Fruit fly (Drosophila melanogaster) whole organism, embryonic: ENCODE results near the gene RpS28b.

Source experiments
- Adf1 ChIP-seq: fragments of 200-800 bp; sonication (Bioruptor generic); IDR thresholded peaks from 2 replicates; pipeline ENCODE4 v1.3.6; 2022; ENCODE audit warnings: missing biosample characterization, missing genetic modification characterization
- Atf6 ChIP-seq: fragments of 200-800 bp; sonication (Bioruptor generic); IDR thresholded peaks from 2 replicates; pipeline ENCODE4 v1.3.6; 2022; ENCODE audit warnings: missing biosample characterization, missing genetic modification characterization
- Awh ChIP-seq: fragments of 200-800 bp; sonication (Bioruptor generic); IDR thresholded peaks from 2 replicates; pipeline ENCODE4, ENCODE4 v1.3.6; 2022; ENCODE audit warnings: missing biosample characterization, missing genetic modification characterization
- B-H1 ChIP-seq: fragments of 200-800 bp; sonication (Bioruptor generic); IDR thresholded peaks from 3 replicates; pipeline ENCODE4 v1.3.6; 2022; ENCODE audit warnings: missing biosample characterization, missing genetic modification characterization
- CG10543 ChIP-seq: fragments of 200-800 bp; sonication (Bioruptor generic); optimal IDR thresholded peaks from 3 replicates; lab custom pipeline; 2017; ENCODE audit warnings: missing biosample characterization, mild to moderate bottlenecking, missing genetic modification characterization, moderate library complexity
- CG13775 ChIP-seq: fragments of 200-800 bp; sonication (Bioruptor generic); optimal IDR thresholded peaks from 3 replicates; lab custom pipeline; 2017; ENCODE audit warnings: missing biosample characterization, mild to moderate bottlenecking, missing genetic modification characterization
- CG13894 ChIP-seq: fragments of 200-800 bp; sonication (Bioruptor generic); optimal IDR thresholded peaks from 3 replicates; lab custom pipeline; 2018; ENCODE audit warnings: missing biosample characterization, mild to moderate bottlenecking, missing genetic modification characterization, moderate library complexity
- CG14667 ChIP-seq: fragments of 200-800 bp; sonication (Bioruptor generic); IDR thresholded peaks from 2 replicates; pipeline ENCODE4 v1.3.6; 2022; ENCODE audit warnings: missing biosample characterization, missing genetic modification characterization
- CG15479 ChIP-seq: fragments of 200-800 bp; sonication (Bioruptor generic); optimal IDR thresholded peaks from 3 replicates; lab custom pipeline; 2019; ENCODE audit warnings: missing biosample characterization, mild to moderate bottlenecking, missing genetic modification characterization, moderate library complexity
- CG17328 ChIP-seq: fragments of 200-800 bp; sonication (Bioruptor generic); IDR thresholded peaks from 2 replicates; pipeline ENCODE4 v1.3.6; 2022; ENCODE audit warnings: missing biosample characterization, missing genetic modification characterization
- CG17385 ChIP-seq: fragments of 200-800 bp; sonication (Bioruptor generic); optimal IDR thresholded peaks from 3 replicates; lab custom pipeline; 2018; ENCODE audit warnings: missing biosample characterization, mild to moderate bottlenecking, missing genetic modification characterization
- CG18011 ChIP-seq: fragments of 200-800 bp; sonication (Bioruptor generic); optimal IDR thresholded peaks from 2 replicates; lab custom pipeline; 2017; ENCODE audit warnings: missing biosample characterization, missing genetic modification characterization, mild to moderate bottlenecking, moderate library complexity, missing genotype
- CG18599 ChIP-seq: fragments of 200-800 bp; sonication (Bioruptor generic); optimal IDR thresholded peaks from 3 replicates; lab custom pipeline; 2017; ENCODE audit warnings: missing biosample characterization, missing genetic modification characterization, mild to moderate bottlenecking, moderate library complexity, missing genetic modification reagents
- CG32772 ChIP-seq: fragments of 200-800 bp; sonication (Bioruptor generic); IDR thresholded peaks from 2 replicates; pipeline ENCODE4 v1.3.6; 2022; ENCODE audit warnings: missing biosample characterization, missing genetic modification characterization
- CG4854 ChIP-seq: fragments of 200-800 bp; sonication (Bioruptor generic); optimal IDR thresholded peaks from 2 replicates; lab custom pipeline; 2016; ENCODE audit warnings: missing biosample characterization, missing genetic modification characterization, inconsistent platforms
- CG8089 ChIP-seq: fragments of 200-800 bp; sonication (Bioruptor generic); optimal IDR thresholded peaks from 3 replicates; lab custom pipeline; 2016; ENCODE audit warnings: missing biosample characterization, missing genetic modification characterization
- CG8290 ChIP-seq, 3 experiments: fragments of 200-800 bp; sonication (Bioruptor generic); optimal IDR thresholded peaks; 2 replicates each; lab custom pipeline; 2016 to 2019; ENCODE audit warnings: missing biosample characterization in 3 of 3, missing genetic modification characterization in 3 of 3, mild to moderate bottlenecking in 2 of 3, moderate library complexity in 1 of 3
- CG8478 ChIP-seq: fragments of >200 bp; optimal IDR thresholded peaks from 2 replicates; lab custom pipeline; 2018
- CkIIα-i1 ChIP-seq: fragments of 200-800 bp; sonication (Bioruptor generic); IDR thresholded peaks from 2 replicates; pipeline ENCODE4 v1.3.6; 2022; ENCODE audit warnings: missing biosample characterization, missing genetic modification characterization
- Doc2 ChIP-seq: fragments of 200-800 bp; sonication (Bioruptor generic); IDR thresholded peaks from 2 replicates; pipeline ENCODE4 v1.3.6; 2022; ENCODE audit warnings: missing biosample characterization, missing genetic modification characterization
- Eip74EF ChIP-seq, 2 experiments: fragments of 200-800 bp in 1 of 2; fragments of >200 bp in 1 of 2; sonication (Bioruptor generic) in 1 of 2; optimal IDR thresholded peaks; 2 replicates each; lab custom pipeline; 2017 to 2019; ENCODE audit warnings: missing biosample characterization in 2 of 2, missing genetic modification characterization in 2 of 2, mild to moderate bottlenecking in 1 of 2, moderate library complexity in 1 of 2
- GATAe ChIP-seq: fragments of 200-800 bp; sonication (Bioruptor generic); conservative IDR thresholded peaks from 2 replicates; pipeline ENCODE4 v1.3.6; 2022; ENCODE audit warnings: missing biosample characterization, missing genetic modification characterization
- Gug ChIP-seq: fragments of 200-800 bp; sonication (Bioruptor generic); IDR thresholded peaks from 4 replicates; pipeline ENCODE4 v1.3.6; 2022; ENCODE audit warnings: missing biosample characterization, missing genetic modification characterization
- Hr3 ChIP-seq: fragments of 200-800 bp; sonication (Bioruptor generic); optimal IDR thresholded peaks from 3 replicates; lab custom pipeline; 2016; ENCODE audit warnings: missing biosample characterization, missing genetic modification characterization
- Jarid2 ChIP-seq: fragments of 200-800 bp; sonication (Bioruptor generic); optimal IDR thresholded peaks from 3 replicates; lab custom pipeline; 2017; ENCODE audit warnings: mild to moderate bottlenecking, missing biosample characterization, missing genetic modification reagents, missing genetic modification characterization
- Lpt ChIP-seq: fragments of >200 bp; optimal IDR thresholded peaks from 2 replicates; lab custom pipeline; 2018; ENCODE audit warnings: missing biosample characterization, missing genetic modification characterization
- NFAT ChIP-seq: fragments of 200-800 bp; sonication (Bioruptor generic); IDR thresholded peaks from 2 replicates; pipeline ENCODE4 v1.3.6; 2022; ENCODE audit warnings: missing biosample characterization, missing genetic modification characterization
- Pdp1 ChIP-seq, 2 experiments: fragments of 200-800 bp; sonication (Bioruptor generic); optimal IDR thresholded peaks; 3 replicates each; lab custom pipeline; 2016; ENCODE audit warnings: missing biosample characterization in 2 of 2, missing genetic modification characterization in 2 of 2, mild to moderate bottlenecking in 1 of 2, moderate library complexity in 1 of 2
- Sry-δ ChIP-seq: fragments of 200-800 bp; sonication (Bioruptor generic); optimal IDR thresholded peaks from 2 replicates; lab custom pipeline; 2016; ENCODE audit warnings: missing biosample characterization, missing genetic modification characterization
- ash1 ChIP-seq: fragments of 200-800 bp; sonication (Bioruptor generic); optimal IDR thresholded peaks from 2 replicates; lab custom pipeline; 2018; ENCODE audit warnings: missing biosample characterization, mild to moderate bottlenecking, missing genetic modification characterization
- chinmo ChIP-seq: fragments of 200-800 bp; sonication (Bioruptor generic); IDR thresholded peaks from 4 replicates; pipeline ENCODE4 v1.3.6; 2022; ENCODE audit warnings: missing biosample characterization, missing genetic modification characterization; ENCODE audit not compliant: partially characterized antibody
- crol ChIP-seq: fragments of 200-800 bp; sonication (Bioruptor generic); IDR thresholded peaks from 2 replicates; pipeline ENCODE4 v1.3.6; 2022; ENCODE audit warnings: missing biosample characterization, missing genetic modification characterization
- disco-r ChIP-seq: fragments of 200-800 bp; sonication (Bioruptor generic); optimal IDR thresholded peaks from 2 replicates; lab custom pipeline; 2016; ENCODE audit warnings: missing biosample characterization, missing genetic modification characterization
- exex ChIP-seq: fragments of 200-800 bp; sonication (Bioruptor generic); optimal IDR thresholded peaks from 4 replicates; lab custom pipeline; 2018; ENCODE audit warnings: missing biosample characterization, mild to moderate bottlenecking, missing genetic modification characterization, moderate library complexity
- fru ChIP-seq: fragments of >200 bp; optimal IDR thresholded peaks from 2 replicates; lab custom pipeline; 2017
- grau ChIP-seq: fragments of 200-800 bp; optimal IDR thresholded peaks from 3 replicates; lab custom pipeline; 2019; ENCODE audit warnings: missing biosample characterization, mild to moderate bottlenecking, missing genetic modification characterization, moderate library complexity
- lab ChIP-seq: fragments of 200-800 bp; sonication (Bioruptor generic); optimal IDR thresholded peaks from 3 replicates; lab custom pipeline; 2017; ENCODE audit warnings: missing biosample characterization, missing genetic modification characterization, mild to moderate bottlenecking, moderate library complexity, missing genetic modification reagents
- mirr ChIP-seq: fragments of 200-800 bp; sonication (Bioruptor generic); optimal IDR thresholded peaks from 3 replicates; lab custom pipeline; 2018; ENCODE audit warnings: missing biosample characterization, mild to moderate bottlenecking, missing genetic modification characterization
- onecut ChIP-seq: fragments of 200-800 bp; sonication (Bioruptor generic); IDR thresholded peaks from 2 replicates; pipeline ENCODE4 v1.3.6; 2022; ENCODE audit warnings: missing biosample characterization, missing genetic modification characterization
- p53 ChIP-seq: fragments of 200-800 bp; sonication (Bioruptor generic); optimal IDR thresholded peaks from 2 replicates; lab custom pipeline; 2016; ENCODE audit warnings: missing biosample characterization, missing genetic modification characterization
- pb ChIP-seq: fragments of 200-800 bp; sonication (Bioruptor generic); optimal IDR thresholded peaks from 3 replicates; lab custom pipeline; 2016; ENCODE audit warnings: missing biosample characterization, missing genetic modification characterization
- pita ChIP-seq: fragments of 200-800 bp; sonication (Bioruptor generic); optimal IDR thresholded peaks from 2 replicates; lab custom pipeline; 2017; ENCODE audit warnings: missing biosample characterization, mild to moderate bottlenecking, missing genetic modification characterization
- repo ChIP-seq: fragments of 200-800 bp; sonication (Bioruptor generic); optimal IDR thresholded peaks from 2 replicates; lab custom pipeline; 2016; ENCODE audit warnings: missing biosample characterization, missing genetic modification characterization
- vfl ChIP-seq: fragments of 200-800 bp; sonication (Bioruptor generic); optimal IDR thresholded peaks from 2 replicates; lab custom pipeline; 2016; ENCODE audit warnings: missing biosample characterization, missing genetic modification characterization
- wek ChIP-seq: fragments of 200-800 bp; sonication (Bioruptor generic); optimal IDR thresholded peaks from 3 replicates; lab custom pipeline; 2018; ENCODE audit warnings: missing biosample characterization, mild to moderate bottlenecking, missing genetic modification characterization, moderate library complexity
- z ChIP-seq: fragments of 200-800 bp; sonication (Bioruptor generic); IDR thresholded peaks from 3 replicates; pipeline ENCODE4 v1.3.6; 2022; ENCODE audit warnings: missing biosample characterization, missing genetic modification characterization
- zen ChIP-seq: fragments of 200-800 bp; sonication (Bioruptor generic); optimal IDR thresholded peaks from 3 replicates; lab custom pipeline; 2018; ENCODE audit warnings: missing biosample characterization, mild to moderate bottlenecking, missing genetic modification characterization, moderate library complexity

The RpS28b gene

DNA sequence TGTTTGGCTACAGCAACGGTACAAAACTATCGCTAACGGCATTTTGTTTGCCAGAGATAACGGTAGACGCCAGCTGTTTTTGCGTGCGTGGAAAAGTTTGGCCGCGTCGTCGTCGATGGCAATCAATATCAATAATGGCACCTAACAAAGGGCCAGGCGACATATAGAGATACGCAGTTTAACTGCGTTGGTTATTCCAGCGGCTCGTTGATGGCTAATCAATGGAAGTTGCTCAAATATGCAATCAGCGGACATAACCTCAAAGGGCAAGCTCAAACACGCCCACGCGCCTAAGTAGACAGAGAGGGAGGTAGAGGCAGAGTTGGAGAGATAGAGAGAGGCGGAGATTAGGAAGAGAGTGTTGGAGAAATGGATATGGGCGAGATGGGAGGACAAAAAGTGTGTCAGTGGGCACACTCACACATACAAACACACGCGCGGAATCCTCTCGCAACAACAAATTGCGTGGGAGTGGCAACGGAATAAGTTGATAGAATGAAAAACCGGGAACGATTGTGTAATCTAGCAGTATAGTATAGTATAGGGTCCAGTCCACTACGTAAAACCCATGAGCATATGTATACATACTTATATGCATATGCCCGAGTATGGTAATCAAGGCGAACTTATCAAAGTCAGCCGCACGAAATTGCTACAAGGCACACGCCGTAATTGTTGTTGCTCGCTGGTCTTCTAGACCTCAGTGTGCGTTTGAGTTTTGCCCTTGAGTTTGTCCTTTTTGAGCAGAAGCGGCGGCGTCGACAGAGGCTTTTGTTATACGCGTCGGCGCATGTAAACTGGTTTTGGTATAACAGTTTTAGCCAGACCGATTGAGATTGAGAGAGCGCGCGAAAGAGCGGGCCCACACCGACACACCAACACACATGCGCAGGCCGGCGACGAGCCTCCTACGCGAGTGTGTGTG is 45.0 kb downstream of the RpS28b start (continued):
- TF ChIP-seq lab (GFP tag; lab: Kevin White, UChicago) (peak; percentile 18), z (GFP tag; lab: Robert Waterston, UW) (peak; percentile 47; the same call in 1 of the 3 replicates), CG17385 (no peak), exex (tag; lab: Kevin White, UChicago) (peak; percentile 63), Jarid2 (GFP tag; lab: Kevin White, UChicago) (no peak), crol (GFP tag; lab: Robert Waterston, UW) (peak; percentile 63), grau (tag; lab: Kevin White, UChicago) (no peak), pb (GFP tag; lab: Kevin White, UChicago) (no peak), Eip74EF (GFP tag; optimal IDR thresholded peaks at IDR 0.05; lab: Kevin White, UChicago) (no peak), wek (GFP tag; lab: Kevin White, UChicago) (no peak), Pdp1 (GFP tag; optimal IDR thresholded peaks at IDR 0.05; lab: Kevin White, UChicago) (peak in 1 of 2 experiments; percentile 81), CG14667 (GFP tag; lab: Robert Waterston, UW) (no peak), CG17328 (GFP tag; lab: Robert Waterston, UW) (no peak), CG15479 (GFP tag; lab: Kevin White, UChicago) (peak; percentile 70), CG18599 (GFP tag; lab: Kevin White, UChicago) (peak; percentile 39), Doc2 (GFP tag; lab: Robert Waterston, UW) (no peak), repo (GFP tag; lab: Kevin White, UChicago) (no peak), CG32772 (GFP tag; lab: Robert Waterston, UW) (no peak), CG10543 (GFP tag; lab: Kevin White, UChicago) (peak; percentile 14), CG13894 (tag; lab: Kevin White, UChicago) (peak; percentile 76), GATAe (0 out of 2 replicates have a peak, but pooled peaks have one; percentile 16), vfl (GFP tag; lab: Kevin White, UChicago) (no peak), ash1 (no peak), chinmo (GFP tag; lab: Robert Waterston, UW) (0 out of 4 replicates have a peak, but pooled peaks have one; percentile 53), CkIIα-i1 (GFP tag; lab: Robert Waterston, UW) (no peak), Adf1 (GFP tag; lab: Robert Waterston, UW) (peak; percentile 78; the same call in 1 of the 2 replicates), onecut (GFP tag; lab: Robert Waterston, UW) (peak; percentile 45), CG4854 (GFP tag; lab: Kevin White, UChicago) (no peak), Sry-δ (GFP tag; lab: Kevin White, UChicago) (no peak), Atf6 (GFP tag; lab: Robert Waterston, UW) (0 out of 2 replicates have a peak, but pooled peaks have one; percentile 9), mirr (peak; percentile 40), p53 (GFP tag; lab: Kevin White, UChicago) (peak; percentile 44), Awh (peak; percentile 52), CG8089 (GFP tag; lab: Kevin White, UChicago) (no peak)

DNA sequence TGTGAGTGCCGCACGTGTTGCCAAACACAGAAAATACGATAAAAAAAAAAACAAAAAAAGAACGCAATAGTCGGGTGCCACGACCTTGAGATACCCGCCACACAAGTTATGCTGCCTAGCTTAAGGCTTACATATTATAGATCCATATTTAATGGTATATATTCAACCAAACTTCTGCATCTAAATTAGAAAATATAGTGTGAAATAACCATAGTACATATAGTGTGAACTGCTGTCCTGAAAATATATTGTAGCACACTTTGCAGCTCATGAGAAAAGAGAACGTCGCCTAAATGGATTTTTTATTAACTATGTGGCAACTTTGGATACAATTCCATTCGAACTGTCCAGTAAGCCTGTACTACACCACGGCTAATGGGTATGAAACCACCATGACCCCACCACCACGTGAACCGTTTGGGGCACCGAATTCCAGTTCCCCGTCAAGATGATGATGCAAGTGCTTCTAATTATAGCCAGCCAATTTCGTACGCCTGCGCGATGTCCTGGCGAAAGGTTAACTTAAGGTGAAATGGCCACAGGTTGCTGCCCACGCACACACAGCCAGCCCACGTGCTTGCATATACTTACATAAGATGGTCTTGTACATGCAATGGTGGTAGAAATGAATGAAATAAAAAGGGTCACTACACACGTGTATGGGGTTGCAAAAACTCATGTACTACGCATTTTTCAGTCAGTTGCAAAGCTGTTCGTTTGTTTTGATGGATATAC is 45.8 kb downstream of the RpS28b start:
- TF ChIP-seq zen = peak; percentile 60
- no peak for TF ChIP-seq pita
- TF ChIP-seq fru (lab: Kevin White, UChicago) = no peak
- peak; percentile 45; the same call in 2 of the 3 replicates for TF ChIP-seq B-H1 (GFP tag; lab: Robert Waterston, UW)
- peak; percentile 61; the same call in 2 of the 4 replicates for TF ChIP-seq Gug (GFP tag; lab: Robert Waterston, UW)
- peak; percentile 59 for TF ChIP-seq CG8290 (GFP tag; optimal IDR thresholded peaks at IDR 0.05; lab: Kevin White, UChicago)
- TF ChIP-seq CG8290 (tag; optimal IDR thresholded peaks at IDR 0.05; lab: Kevin White, UChicago) = peak in 1 of 2 experiments; percentile 33
- TF ChIP-seq CG8478 (lab: Kevin White, UChicago) = no peak
- no peak for TF ChIP-seq Lpt (GFP tag; lab: Kevin White, UChicago)
- TF ChIP-seq NFAT (GFP tag; lab: Robert Waterston, UW) = peak; percentile 44; the same call in 1 of the 2 replicates
- TF ChIP-seq disco-r = peak; percentile 48
- TF ChIP-seq CG18011 (GFP tag; lab: Kevin White, UChicago) = peak; percentile 36
- TF ChIP-seq Hr3 (GFP tag; lab: Kevin White, UChicago) = peak; percentile 67
- peak; percentile 76 for TF ChIP-seq CG13775 (GFP tag; lab: Kevin White, UChicago)
